Worm (Caenorhabditis elegans) whole organism, L4 larva: ENCODE measurements around the gene clc-9.

ENCODE experiments used
- D1046.2 ChIP-seq: fragments of 200-800 bp; sonication (Bioruptor generic); IDR thresholded peaks from 2 replicates; pipeline ENCODE4 v1.3.6; 2022; ENCODE audit warnings: missing genetic modification characterization, missing compliant biosample characterization
- F10B5.3 ChIP-seq: sonication (generic microtip); optimal IDR thresholded peaks from 2 replicates; lab custom pipeline; 2016; ENCODE audit warnings: mild to moderate bottlenecking, missing genetic modification characterization, missing compliant biosample characterization
- F49E8.2 ChIP-seq: sonication (generic microtip); optimal IDR thresholded peaks from 2 replicates; lab custom pipeline; 2016; ENCODE audit warnings: missing compliant biosample characterization, mild to moderate bottlenecking, missing genetic modification characterization, borderline replicate concordance
- Y48G9A.11 ChIP-seq: fragments of 200-800 bp; sonication (Bioruptor generic); IDR thresholded peaks from 2 replicates; pipeline ENCODE4 v1.3.6; 2022; ENCODE audit warnings: missing genetic modification reagents, missing genetic modification characterization, missing compliant biosample characterization
- Y5F2A.4 ChIP-seq: fragments of 200-800 bp; sonication (Bioruptor generic); optimal IDR thresholded peaks from 2 replicates; lab custom pipeline; 2018; ENCODE audit warnings: mild to moderate bottlenecking, missing genetic modification characterization, missing compliant biosample characterization
- Y75B8A.6 ChIP-seq: fragments of 200-800 bp; sonication (Bioruptor generic); IDR thresholded peaks from 2 replicates; pipeline ENCODE4 v1.3.6; 2022; ENCODE audit warnings: missing genetic modification reagents, missing genetic modification characterization, missing compliant biosample characterization
- ZK546.5 ChIP-seq, 2 experiments: sonication (generic microtip); optimal IDR thresholded peaks; 2 replicates each; lab custom pipeline; 2017; ENCODE audit warnings: missing biosample characterization in 2 of 2, missing genetic modification characterization in 2 of 2
- aha-1 ChIP-seq: fragments of 150-350 bp; peaks from one replicate; lab custom pipeline; 2014; ENCODE audit warnings: missing biosample characterization, missing genetic modification characterization
- arid-1 ChIP-seq: fragments of 200-800 bp; sonication (Bioruptor generic); conservative IDR thresholded peaks from 2 replicates; pipeline ENCODE4 v1.3.6; 2022; ENCODE audit warnings: missing genetic modification reagents, missing genetic modification characterization, missing compliant biosample characterization
- ctbp-1 ChIP-seq: fragments of 200-800 bp; sonication (Bioruptor generic); IDR thresholded peaks from 2 replicates; pipeline ENCODE4 v1.3.6; 2022; ENCODE audit warnings: missing genetic modification reagents, missing genetic modification characterization, missing compliant biosample characterization
- daf-16 ChIP-seq, 3 experiments: sonication (generic microtip); optimal IDR thresholded peaks; 2 replicates each; lab custom pipeline; 2016 to 2017; ENCODE audit warnings: missing genetic modification characterization in 3 of 3, missing genetic modification reagents in 3 of 3, mild to moderate bottlenecking in 2 of 3, missing compliant biosample characterization in 2 of 3, missing biosample characterization in 1 of 3, moderate library complexity in 1 of 3
- dpl-1 ChIP-seq: fragments of 150-350 bp; optimal IDR thresholded peaks from 2 replicates; lab custom pipeline; 2014; ENCODE audit warnings: missing biosample characterization, missing genetic modification reagents, missing genetic modification characterization
- duxl-1 ChIP-seq: sonication (generic microtip); optimal IDR thresholded peaks from 2 replicates; lab custom pipeline; 2016; ENCODE audit warnings: mild to moderate bottlenecking, missing genetic modification characterization, moderate library complexity, missing compliant biosample characterization; ENCODE audit not compliant: poor library complexity
- dve-1 ChIP-seq: sonication (generic microtip); optimal IDR thresholded peaks from 2 replicates; lab custom pipeline; 2017; ENCODE audit warnings: antibody characterized with exemption, mild to moderate bottlenecking, missing genetic modification characterization, missing compliant biosample characterization; ENCODE audit not compliant: insufficient read depth
- fkh-10 ChIP-seq: fragments of 150-350 bp; optimal IDR thresholded peaks from 2 replicates; lab custom pipeline; 2014; ENCODE audit warnings: missing biosample characterization, missing genetic modification reagents, missing genetic modification characterization
- gei-8 ChIP-seq: fragments of 200-800 bp; sonication (Bioruptor generic); optimal IDR thresholded peaks from 2 replicates; lab custom pipeline; 2018; ENCODE audit warnings: mild to moderate bottlenecking, missing genetic modification characterization, missing compliant biosample characterization
- hlh-30 ChIP-seq: sonication (generic microtip); optimal IDR thresholded peaks from 2 replicates; lab custom pipeline; 2017; ENCODE audit warnings: antibody characterized with exemption, mild to moderate bottlenecking, missing genetic modification characterization, missing compliant biosample characterization; ENCODE audit not compliant: insufficient read depth
- lin-38 ChIP-seq: fragments of 200-800 bp; sonication (Bioruptor generic); IDR thresholded peaks from 2 replicates; pipeline ENCODE4 v1.3.6; 2022; ENCODE audit warnings: missing genetic modification reagents, missing genetic modification characterization, missing compliant biosample characterization
- madf-9 ChIP-seq: fragments of 200-800 bp; sonication (Bioruptor generic); conservative IDR thresholded peaks from 2 replicates; pipeline ENCODE4 v1.3.6; 2022; ENCODE audit warnings: missing genetic modification reagents, missing genetic modification characterization, missing compliant biosample characterization
- mdl-1 ChIP-seq, 2 experiments: fragments of 150-350 bp in 1 of 2; sonication (generic microtip) in 1 of 2; optimal IDR thresholded peaks; 2 replicates each; lab custom pipeline; 2014 to 2017; ENCODE audit warnings: missing biosample characterization in 2 of 2, missing genetic modification characterization in 2 of 2
- nhr-25 ChIP-seq: sonication (generic microtip); optimal IDR thresholded peaks from 2 replicates; lab custom pipeline; 2017; ENCODE audit warnings: missing genetic modification characterization, mild to moderate bottlenecking, missing compliant biosample characterization, antibody characterized with exemption, moderate library complexity, borderline replicate concordance; ENCODE audit not compliant: insufficient read depth
- nhr-28 ChIP-seq: fragments of 150-350 bp; optimal IDR thresholded peaks from 2 replicates; lab custom pipeline; 2014; ENCODE audit warnings: missing biosample characterization, missing genetic modification characterization
- nhr-41 ChIP-seq: fragments of 200-800 bp; sonication (Bioruptor generic); IDR thresholded peaks from 2 replicates; pipeline ENCODE4 v1.3.6; 2022; ENCODE audit warnings: missing genetic modification reagents, missing genetic modification characterization, missing compliant biosample characterization
- nhr-42 ChIP-seq: fragments of 200-800 bp; sonication (Bioruptor generic); IDR thresholded peaks from 2 replicates; pipeline ENCODE4 v1.3.6; 2022; ENCODE audit warnings: missing genetic modification characterization, missing compliant biosample characterization
- nhr-6 ChIP-seq: fragments of 150-350 bp; optimal IDR thresholded peaks from 2 replicates; lab custom pipeline; 2014; ENCODE audit warnings: missing biosample characterization, missing genetic modification characterization
- nhr-76 ChIP-seq: fragments of 150-350 bp; optimal IDR thresholded peaks from 2 replicates; lab custom pipeline; 2014; ENCODE audit warnings: missing biosample characterization, missing genetic modification characterization
- nhr-77 ChIP-seq: fragments of 150-350 bp; optimal IDR thresholded peaks from 2 replicates; lab custom pipeline; 2014; ENCODE audit warnings: missing biosample characterization, missing genetic modification characterization
- pha-4 ChIP-seq, 2 experiments: fragments of 150-350 bp in 1 of 2; fragments of 200-800 bp in 1 of 2; sonication (Bioruptor generic) in 1 of 2; IDR thresholded peaks in 1 of 2; optimal IDR thresholded peaks in 1 of 2; 2 replicates each; pipeline versions ENCODE4 v1.3.6 to Lab custom; 2014 to 2022; ENCODE audit warnings: missing genetic modification characterization in 2 of 2, missing genetic modification reagents in 2 of 2, missing biosample characterization in 1 of 2, missing compliant biosample characterization in 1 of 2
- pqm-1 ChIP-seq: sonication (generic microtip); optimal IDR thresholded peaks from 2 replicates; lab custom pipeline; 2017; ENCODE audit warnings: missing biosample characterization, missing genetic modification characterization
- sdz-12 ChIP-seq: fragments of 200-800 bp; sonication (Bioruptor generic); optimal IDR thresholded peaks from 2 replicates; lab custom pipeline; 2018; ENCODE audit warnings: mild to moderate bottlenecking, missing genetic modification characterization, missing compliant biosample characterization
- set-16 ChIP-seq: fragments of 200-800 bp; sonication (Bioruptor generic); IDR thresholded peaks from 2 replicates; pipeline ENCODE4 v1.3.6; 2022; ENCODE audit warnings: missing genetic modification reagents, missing genetic modification characterization, missing compliant biosample characterization
- skn-1 ChIP-seq: fragments of 150-350 bp; optimal IDR thresholded peaks from 2 replicates; lab custom pipeline; 2014; ENCODE audit warnings: missing biosample characterization, missing genetic modification characterization
- snpc-1.2 ChIP-seq: fragments of 200-800 bp; sonication (Bioruptor generic); IDR thresholded peaks from 2 replicates; pipeline ENCODE4 v1.3.6; 2022; ENCODE audit warnings: missing genetic modification reagents, missing genetic modification characterization, missing compliant biosample characterization
- snpc-4 ChIP-seq: fragments of 150-350 bp; optimal IDR thresholded peaks from 2 replicates; lab custom pipeline; 2014; ENCODE audit warnings: missing biosample characterization, missing genetic modification characterization
- spr-1 ChIP-seq: sonication (generic microtip); optimal IDR thresholded peaks from 2 replicates; lab custom pipeline; 2016; ENCODE audit warnings: mild to moderate bottlenecking, missing genetic modification characterization, missing compliant biosample characterization
- spr-3 ChIP-seq: fragments of 200-800 bp; sonication (Bioruptor generic); optimal IDR thresholded peaks from 2 replicates; lab custom pipeline; 2018; ENCODE audit warnings: mild to moderate bottlenecking, missing genetic modification characterization, missing compliant biosample characterization
- tag-97 ChIP-seq: fragments of 200-800 bp; sonication (Bioruptor generic); IDR thresholded peaks from 2 replicates; pipeline ENCODE4 v1.3.6; 2022; ENCODE audit warnings: missing genetic modification characterization, missing compliant biosample characterization
- unc-62 ChIP-seq, 3 experiments: fragments of 150-350 bp in 1 of 3; sonication (generic microtip); optimal IDR thresholded peaks in 2 of 3; peaks in 1 of 3; 1 replicate in 1 of 3; 2 replicates in 2 of 3; lab custom pipeline; 2014 to 2017; ENCODE audit warnings: missing biosample characterization in 3 of 3, missing genetic modification characterization in 3 of 3, missing genetic modification reagents in 3 of 3, missing genotype in 1 of 3
- vab-7 ChIP-seq: fragments of 200-800 bp; sonication (Bioruptor generic); IDR thresholded peaks from 2 replicates; pipeline ENCODE4 v1.3.6; 2022; ENCODE audit warnings: missing genetic modification reagents, missing genetic modification characterization, missing compliant biosample characterization
- zfp-3 ChIP-seq: fragments of 200-800 bp; sonication (Bioruptor generic); conservative IDR thresholded peaks from 2 replicates; pipeline ENCODE4 v1.3.6; 2022; ENCODE audit warnings: missing genetic modification reagents, missing genetic modification characterization, missing compliant biosample characterization
- ztf-11 ChIP-seq: fragments of 150-350 bp; optimal IDR thresholded peaks from 2 replicates; lab custom pipeline; 2014; ENCODE audit warnings: missing biosample characterization, missing genetic modification characterization
- ztf-7 ChIP-seq: fragments of 150-350 bp; optimal IDR thresholded peaks from 2 replicates; lab custom pipeline; 2014; ENCODE audit warnings: missing biosample characterization, missing genetic modification characterization

clc-9 gene

DNA sequence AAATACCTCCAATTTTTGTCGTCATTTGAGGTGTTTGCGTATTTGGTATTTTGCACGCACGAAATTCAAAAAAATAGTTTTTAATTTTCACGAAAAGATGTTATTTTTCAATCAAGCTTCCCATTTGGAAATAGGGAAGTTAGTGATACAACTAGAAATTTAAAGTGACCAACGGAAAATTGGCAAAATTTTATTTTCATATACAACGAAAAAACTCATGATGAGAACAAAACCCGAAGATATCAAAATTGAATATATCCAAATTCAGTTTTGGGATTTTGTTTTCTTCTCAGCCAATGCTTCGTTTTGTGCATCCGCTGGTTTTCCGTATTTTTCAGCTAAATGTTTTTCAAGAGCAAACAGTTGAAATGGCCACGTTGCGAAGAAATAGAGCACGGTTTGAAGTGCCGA lies 33.2 kb downstream of the clc-9 start:
- TF ChIP-seq unc-62 (GFP tag; optimal IDR thresholded peaks at IDR 0.05 in 1 of 2; lab: Kevin White, UChicago), result peak in 1 of 2 experiments; percentile 51
- TF ChIP-seq unc-62 (tag; optimal IDR thresholded peaks at IDR 0.05; lab: Kevin White, UChicago), result no peak
- TF ChIP-seq lin-38 (GFP tag; lab: Robert Waterston, UW), result peak; percentile 62
- peak; percentile 89 for TF ChIP-seq F49E8.2 (tag; lab: Kevin White, UChicago)
- peak; percentile 80 for TF ChIP-seq arid-1 (GFP tag; lab: Robert Waterston, UW)
- no peak for TF ChIP-seq ctbp-1 (GFP tag; lab: Robert Waterston, UW)
- TF ChIP-seq nhr-25 (tag; lab: Kevin White, UChicago), result no peak
- 0 out of 2 replicates have a peak, but pooled peaks have one; percentile 6 for TF ChIP-seq Y48G9A.11 (GFP tag; lab: Robert Waterston, UW)
- 0 out of 2 replicates have a peak, but pooled peaks have one; percentile 30 for TF ChIP-seq zfp-3
- TF ChIP-seq pha-4 (GFP tag; IDR thresholded peaks at IDR 0.05; lab: Robert Waterston, UW), result peak; percentile 64; the same call in 1 of the 2 replicates
- no peak for TF ChIP-seq pha-4 (tag; optimal IDR thresholded peaks at IDR 0.05; lab: Kevin White, UChicago)
- TF ChIP-seq snpc-1.2 (GFP tag; lab: Robert Waterston, UW), result 0 out of 2 replicates have a peak, but pooled peaks have one; percentile 15

DNA sequence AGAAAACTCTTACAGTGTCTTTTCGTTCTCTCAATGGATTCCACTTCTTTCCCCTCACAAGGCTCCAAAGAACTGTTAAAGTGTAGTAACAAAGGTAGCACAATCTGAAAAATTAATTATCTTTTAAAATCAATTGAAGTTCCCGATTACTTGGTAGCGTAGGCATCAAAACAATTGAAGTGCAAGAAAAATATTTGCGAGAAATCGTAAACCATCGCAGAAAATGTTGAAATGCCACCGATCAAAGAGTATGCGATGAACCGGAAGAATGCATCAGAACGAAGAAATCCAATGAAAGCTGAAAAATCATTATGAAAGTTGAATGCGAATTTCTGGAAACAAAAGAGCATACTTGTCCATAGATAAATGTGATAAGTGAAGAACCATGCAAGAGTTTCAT lies 33.8 kb downstream of the clc-9 start:
- TF ChIP-seq nhr-77 (tag; lab: Kevin White, UChicago) (no peak), ztf-7 (tag; lab: Kevin White, UChicago) (no peak), aha-1 (tag; lab: Kevin White, UChicago) (peak; percentile 98), Y5F2A.4 (GFP tag; lab: Kevin White, UChicago) (no peak), D1046.2 (GFP tag; lab: Robert Waterston, UW) (no peak)

DNA sequence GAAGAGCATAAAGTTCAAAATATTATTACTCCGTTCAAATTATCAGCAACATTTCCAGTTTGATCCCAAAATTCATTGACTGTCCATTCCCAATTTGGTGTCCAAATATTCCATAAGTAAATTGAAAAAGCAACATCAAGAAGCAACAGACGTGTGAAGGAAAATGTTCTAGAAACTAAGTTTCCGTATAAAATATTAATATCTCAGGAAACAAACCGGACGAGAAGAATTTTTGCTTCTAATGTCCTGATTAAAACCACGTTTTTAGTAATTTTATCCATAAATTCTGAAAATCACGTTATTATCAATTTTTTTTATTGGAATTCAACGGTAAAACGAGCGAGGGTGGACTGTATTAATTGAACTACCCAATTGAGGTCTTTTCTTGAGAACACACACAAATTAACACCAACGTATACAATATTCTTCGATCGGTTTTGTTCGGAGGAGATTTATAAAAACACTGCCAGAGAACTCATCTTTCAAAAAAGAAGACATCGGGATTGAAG lies 34.3 kb downstream of the clc-9 start, which contains the start of gene pigq-1:
TSS of gene pigq-1 (minus strand) at position 286 of the 509 bp plus-strand sequence.
- TF ChIP-seq nhr-25 (tag; lab: Kevin White, UChicago) (no peak), nhr-28 (no peak), D1046.2 (GFP tag; lab: Robert Waterston, UW) (no peak), skn-1 (tag; lab: Kevin White, UChicago) (no peak), duxl-1 (tag; lab: Kevin White, UChicago) (no peak), daf-16 (GFP tag; optimal IDR thresholded peaks at IDR 0.05; lab: Kevin White, UChicago) (peak in 1 of 2 experiments; percentile 40), daf-16 (tag; optimal IDR thresholded peaks at IDR 0.05; lab: Kevin White, UChicago) (peak; percentile 49), ZK546.5 (tag; optimal IDR thresholded peaks at IDR 0.05; lab: Kevin White, UChicago) (no peak), fkh-10 (no peak), aha-1 (tag; lab: Kevin White, UChicago) (no peak), nhr-6 (tag; lab: Kevin White, UChicago) (no peak), tag-97 (GFP tag; lab: Robert Waterston, UW) (no peak), ztf-11 (tag; lab: Kevin White, UChicago) (no peak), spr-1 (tag; lab: Kevin White, UChicago) (peak; percentile 43), gei-8 (GFP tag; lab: Kevin White, UChicago) (peak; percentile 31), F10B5.3 (tag; lab: Kevin White, UChicago) (no peak), sdz-12 (GFP tag; lab: Kevin White, UChicago) (no peak), spr-3 (GFP tag; lab: Kevin White, UChicago) (peak; percentile 49), mdl-1 (tag; optimal IDR thresholded peaks at IDR 0.05; lab: Kevin White, UChicago) (no peak), nhr-41 (GFP tag; lab: Robert Waterston, UW) (no peak), snpc-4 (no peak), madf-9 (GFP tag; lab: Robert Waterston, UW) (no peak), dpl-1 (peak; percentile 21), vab-7 (GFP tag; lab: Robert Waterston, UW) (no peak), pqm-1 (tag; lab: Kevin White, UChicago) (no peak), Y75B8A.6 (no peak), nhr-76 (tag; lab: Kevin White, UChicago) (no peak), hlh-30 (tag; lab: Kevin White, UChicago) (no peak), zfp-3 (peak; percentile 61; the same call in 1 of the 2 replicates), arid-1 (GFP tag; lab: Robert Waterston, UW) (no peak), snpc-1.2 (GFP tag; lab: Robert Waterston, UW) (peak; percentile 65; the same call in 1 of the 2 replicates), nhr-42 (GFP tag; lab: Robert Waterston, UW) (no peak), pha-4 (GFP tag; IDR thresholded peaks at IDR 0.05; lab: Robert Waterston, UW) (peak; percentile 59; the same call in 1 of the 2 replicates), pha-4 (tag; optimal IDR thresholded peaks at IDR 0.05; lab: Kevin White, UChicago) (no peak), Y48G9A.11 (GFP tag; lab: Robert Waterston, UW) (peak; percentile 36; the same call in 1 of the 2 replicates), set-16 (GFP tag; lab: Robert Waterston, UW) (no peak), dve-1 (peak; percentile 20)
